Worm (Caenorhabditis elegans): ENCODE measurements around the gene R05A10.6.

Gene R05A10.6

ce11 chrIV:14153261-14153660, 12.3 kb upstream of the R05A10.6 start, which contains the start of gene oac-38:
oac-38 (minus strand) TSS chrIV:14153361.
- TF ChIP-seq lin-1 (GFP tag; IDR thresholded peaks at IDR 0.05) (no peak), Y5F2A.4 (GFP tag; optimal IDR thresholded peaks at IDR 0.05) (no peak), daf-12 (tag; optimal IDR thresholded peaks at IDR 0.05) (no peak), madf-9 (GFP tag; conservative IDR thresholded peaks at IDR 0.05) (no peak), mdl-1 (tag; optimal IDR thresholded peaks at IDR 0.05) (no peak), aha-1 (tag) (no peak), ctbp-1 (GFP tag; IDR thresholded peaks at IDR 0.05) (no peak), spr-3 (GFP tag; optimal IDR thresholded peaks at IDR 0.05) (no peak), nhr-25 (tag; optimal IDR thresholded peaks at IDR 0.05; ENCODE audit: borderline replicate concordance, insufficient read depth) (no peak), jun-1 (tag; optimal IDR thresholded peaks at IDR 0.05) (no peak), lim-7 (GFP tag; IDR thresholded peaks at IDR 0.05) (no peak), unc-39 (tag; optimal IDR thresholded peaks at IDR 0.05) (no peak)

ce11 chrIV:14158086-14158485, 7.5 kb upstream of the R05A10.6 start, which contains the start of gene R05A10.8:
R05A10.8 (minus strand) TSS chrIV:14158186.
- TF ChIP-seq mdl-1 (tag; optimal IDR thresholded peaks at IDR 0.05) (no peak), hlh-30 (tag; optimal IDR thresholded peaks at IDR 0.05; ENCODE audit: insufficient read depth) (no peak), zag-1 (tag; optimal IDR thresholded peaks at IDR 0.05) (no peak), daf-8 (GFP tag; IDR thresholded peaks at IDR 0.05) (no peak), zfp-3 (GFP tag; conservative IDR thresholded peaks at IDR 0.05) (no peak), hif-1 (tag; optimal IDR thresholded peaks at IDR 0.05) (no peak), mxl-3 (GFP tag; optimal IDR thresholded peaks at IDR 0.05) (no peak), jun-1 (tag; optimal IDR thresholded peaks at IDR 0.05) (no peak), unc-39 (tag; optimal IDR thresholded peaks at IDR 0.05) (no peak), nhr-237 (tag; optimal IDR thresholded peaks at IDR 0.05) (no peak), set-16 (GFP tag; IDR thresholded peaks at IDR 0.05) (no peak), daf-19 (GFP tag; conservative IDR thresholded peaks at IDR 0.05) (no peak), tra-1 (GFP tag; IDR thresholded peaks at IDR 0.05) (no peak), mdt-29 (GFP tag; IDR thresholded peaks at IDR 0.05) (no peak), pha-4 (GFP tag; IDR thresholded peaks at IDR 0.05) (no peak), pha-4 (tag; optimal IDR thresholded peaks at IDR 0.05) (no peak), lin-39 (tag; optimal IDR thresholded peaks at IDR 0.05) (no peak)

ce11 chrIV:14162772-14163171, 2.8 kb upstream of the R05A10.6 start, which contains the start of gene R05A10.7:
R05A10.7 (minus strand) TSS chrIV:14162872.
- TF ChIP-seq nhr-48 (tag; optimal IDR thresholded peaks at IDR 0.05), result no peak
- TF ChIP-seq unc-62 (GFP tag; optimal IDR thresholded peaks at IDR 0.05 in 1 of 2), result peak in 1 of 2 experiments; percentile 6
- no peak for TF ChIP-seq unc-62 (tag; optimal IDR thresholded peaks at IDR 0.05)

ce11 chrIV:14164109-14164508, 1.5 kb upstream of the R05A10.6 start:
- TF ChIP-seq aha-1 (tag) (peak; percentile 52), daf-8 (GFP tag; IDR thresholded peaks at IDR 0.05) (no peak), unc-62 (GFP tag; optimal IDR thresholded peaks at IDR 0.05 in 1 of 2) (peak in 1 of 2 experiments; percentile 88), unc-62 (tag; optimal IDR thresholded peaks at IDR 0.05) (no peak), nhr-11 (tag; optimal IDR thresholded peaks at IDR 0.05) (no peak), ama-1 (optimal IDR thresholded peaks at IDR 0.05) (no peak), dmd-8 (GFP tag; IDR thresholded peaks at IDR 0.05) (no peak), nhr-28 (tag; optimal IDR thresholded peaks at IDR 0.05) (no peak)

- no peak for TF ChIP-seq Y105C5A.15 (GFP tag; IDR thresholded peaks at IDR 0.05)
- TF ChIP-seq hif-1 (tag; optimal IDR thresholded peaks at IDR 0.05), result no peak
- no peak for TF ChIP-seq hmg-1.1 (GFP tag; IDR thresholded peaks at IDR 0.05)
- TF ChIP-seq nhr-28 (tag; optimal IDR thresholded peaks at IDR 0.05), result no peak
- no peak for TF ChIP-seq vab-7 (GFP tag; IDR thresholded peaks at IDR 0.05)
- TF ChIP-seq F26F4.8 (GFP tag; conservative IDR thresholded peaks at IDR 0.05), result no peak
- TF ChIP-seq ama-1 (optimal IDR thresholded peaks at IDR 0.05), result no peak
- no peak for TF ChIP-seq nhr-10 (tag; optimal IDR thresholded peaks at IDR 0.05)
- no peak for TF ChIP-seq set-16 (GFP tag; IDR thresholded peaks at IDR 0.05)
- TF ChIP-seq nhr-102 (tag; optimal IDR thresholded peaks at IDR 0.05), result no peak
- TF ChIP-seq T26A8.4 (GFP tag; IDR thresholded peaks at IDR 0.05), result no peak
- no peak for TF ChIP-seq madf-9 (GFP tag; conservative IDR thresholded peaks at IDR 0.05)
Measured at ce11 chrIV:14172181-14172580, 6.6 kb downstream of the R05A10.6 start, which contains the start of gene R05A10.4. R05A10.4 (plus strand) TSS chrIV:14172481.
